Worm (Caenorhabditis elegans) whole organism, L2 larva: ENCODE measurements around the gene daam-1.
A peak's percentile ranks its signal among the peaks of the same experiment; 100 is the strongest.

ENCODE experiments used
- C34F6.9 ChIP-seq: fragments of 150-350 bp; optimal IDR thresholded peaks from 2 replicates; lab custom pipeline; 2014; ENCODE audit warnings: missing biosample characterization, missing genetic modification characterization
- F13H6.1 ChIP-seq: sonication (generic microtip); optimal IDR thresholded peaks from 2 replicates; lab custom pipeline; 2016; ENCODE audit warnings: missing genetic modification characterization, missing compliant biosample characterization
- R02D3.7 ChIP-seq: fragments of 150-350 bp; optimal IDR thresholded peaks from 2 replicates; lab custom pipeline; 2014; ENCODE audit warnings: missing biosample characterization, missing genetic modification characterization
- Y55F3AM.14 ChIP-seq: fragments of 200-800 bp; sonication (Bioruptor generic); optimal IDR thresholded peaks from 2 replicates; lab custom pipeline; 2018; ENCODE audit warnings: mild to moderate bottlenecking, missing genetic modification characterization, missing compliant biosample characterization
- ZK546.5 ChIP-seq: sonication (generic microtip); optimal IDR thresholded peaks from 2 replicates; lab custom pipeline; 2017; ENCODE audit warnings: missing biosample characterization, missing genetic modification characterization
- alr-1 ChIP-seq: fragments of 150-350 bp; optimal IDR thresholded peaks from 2 replicates; lab custom pipeline; 2014; ENCODE audit warnings: missing biosample characterization, missing genetic modification characterization
- aly-2 ChIP-seq: fragments of 150-350 bp; optimal IDR thresholded peaks from 2 replicates; lab custom pipeline; 2014; ENCODE audit warnings: missing biosample characterization, missing genetic modification characterization
- ama-1 ChIP-seq: fragments of 150-350 bp; optimal IDR thresholded peaks from 2 replicates; lab custom pipeline; 2018; ENCODE audit warnings: inconsistent platforms
- blmp-1 ChIP-seq: sonication (generic microtip); optimal IDR thresholded peaks from 2 replicates; lab custom pipeline; 2017; ENCODE audit warnings: missing genetic modification characterization, mild to moderate bottlenecking, missing compliant biosample characterization, antibody characterized with exemption, moderate library complexity; ENCODE audit not compliant: insufficient read depth
- ceh-16 ChIP-seq: fragments of 150-350 bp; optimal IDR thresholded peaks from 2 replicates; lab custom pipeline; 2014; ENCODE audit warnings: missing biosample characterization, missing genetic modification characterization
- ceh-82 ChIP-seq: fragments of 150-350 bp; optimal IDR thresholded peaks from 2 replicates; lab custom pipeline; 2014; ENCODE audit warnings: missing biosample characterization, missing genetic modification characterization
- crh-2 ChIP-seq: sonication (generic microtip); optimal IDR thresholded peaks from 2 replicates; lab custom pipeline; 2017; ENCODE audit warnings: missing biosample characterization, missing genetic modification characterization
- dmd-4 ChIP-seq: sonication (generic microtip); optimal IDR thresholded peaks from 2 replicates; lab custom pipeline; 2017; ENCODE audit warnings: missing biosample characterization, missing genetic modification characterization
- egl-27 ChIP-seq: sonication (generic microtip); optimal IDR thresholded peaks from 3 replicates; lab custom pipeline; 2017; ENCODE audit warnings: missing biosample characterization, missing genetic modification reagents, missing genetic modification characterization
- elt-1 ChIP-seq: fragments of 150-350 bp; optimal IDR thresholded peaks from 2 replicates; lab custom pipeline; 2014; ENCODE audit warnings: missing biosample characterization, missing genetic modification characterization
- elt-3 ChIP-seq: sonication (generic microtip); optimal IDR thresholded peaks from 2 replicates; lab custom pipeline; 2017; ENCODE audit warnings: missing biosample characterization, missing genetic modification characterization
- fos-1 ChIP-seq: fragments of 150-350 bp; optimal IDR thresholded peaks from 2 replicates; lab custom pipeline; 2014; ENCODE audit warnings: missing biosample characterization, missing genetic modification characterization
- gmeb-1 ChIP-seq: fragments of 150-350 bp; optimal IDR thresholded peaks from 2 replicates; lab custom pipeline; 2014; ENCODE audit warnings: missing biosample characterization, missing genetic modification characterization
- lin-11 ChIP-seq: fragments of 150-350 bp; sonication (generic microtip); optimal IDR thresholded peaks from 2 replicates; lab custom pipeline; 2014; ENCODE audit warnings: missing biosample characterization, missing genetic modification characterization, inconsistent platforms, mixed read lengths
- lin-13 ChIP-seq: fragments of 150-350 bp; optimal IDR thresholded peaks from 2 replicates; lab custom pipeline; 2014; ENCODE audit warnings: missing biosample characterization, missing genetic modification reagents, missing genetic modification characterization
- lin-39 ChIP-seq: fragments of 150-350 bp; optimal IDR thresholded peaks from 2 replicates; lab custom pipeline; 2014; ENCODE audit warnings: missing biosample characterization, missing genetic modification reagents, missing genetic modification characterization
- lsy-2 ChIP-seq, 2 experiments: fragments of 150-350 bp in 1 of 2; sonication (generic microtip) in 1 of 2; optimal IDR thresholded peaks; 2 replicates each; lab custom pipeline; 2014 to 2017; ENCODE audit warnings: missing biosample characterization in 2 of 2, missing genetic modification characterization in 2 of 2
- mab-5 ChIP-seq: fragments of 150-350 bp; optimal IDR thresholded peaks from 2 replicates; lab custom pipeline; 2014; ENCODE audit warnings: missing biosample characterization, missing genetic modification characterization
- mbf-1 ChIP-seq: sonication (generic microtip); optimal IDR thresholded peaks from 2 replicates; lab custom pipeline; 2017; ENCODE audit warnings: missing biosample characterization, missing genetic modification characterization
- mdl-1 ChIP-seq, 2 experiments: fragments of 150-350 bp in 1 of 2; sonication (generic microtip) in 1 of 2; optimal IDR thresholded peaks; 2 replicates each; lab custom pipeline; 2017; ENCODE audit warnings: missing biosample characterization in 2 of 2, missing genetic modification characterization in 2 of 2
- nhr-10 ChIP-seq: sonication (generic microtip); optimal IDR thresholded peaks from 2 replicates; lab custom pipeline; 2017; ENCODE audit warnings: missing biosample characterization, missing genetic modification characterization
- nhr-11 ChIP-seq: fragments of 150-350 bp; optimal IDR thresholded peaks from 2 replicates; lab custom pipeline; 2014; ENCODE audit warnings: missing biosample characterization, missing genetic modification characterization
- nhr-12 ChIP-seq: fragments of 150-350 bp; optimal IDR thresholded peaks from 2 replicates; lab custom pipeline; 2014; ENCODE audit warnings: missing biosample characterization, missing genetic modification characterization
- nhr-129 ChIP-seq: fragments of 150-350 bp; optimal IDR thresholded peaks from 2 replicates; lab custom pipeline; 2014; ENCODE audit warnings: missing biosample characterization, missing genetic modification characterization
- nhr-21 ChIP-seq: fragments of 150-350 bp; optimal IDR thresholded peaks from 2 replicates; lab custom pipeline; 2014; ENCODE audit warnings: missing biosample characterization, missing genetic modification characterization
- nhr-23 ChIP-seq: fragments of 150-350 bp; optimal IDR thresholded peaks from 2 replicates; lab custom pipeline; 2014; ENCODE audit warnings: missing biosample characterization, missing genetic modification reagents, missing genetic modification characterization
- nhr-237 ChIP-seq: fragments of 150-350 bp; optimal IDR thresholded peaks from 2 replicates; lab custom pipeline; 2014; ENCODE audit warnings: missing biosample characterization, missing genetic modification characterization
- nhr-25 ChIP-seq: fragments of 150-350 bp; sonication (generic microtip); optimal IDR thresholded peaks from 3 replicates; lab custom pipeline; 2014; ENCODE audit warnings: missing biosample characterization, missing genetic modification characterization
- nhr-6 ChIP-seq: fragments of 150-350 bp; optimal IDR thresholded peaks from 2 replicates; lab custom pipeline; 2014; ENCODE audit warnings: missing biosample characterization, missing genetic modification characterization
- nhr-77 ChIP-seq: fragments of 150-350 bp; optimal IDR thresholded peaks from 2 replicates; lab custom pipeline; 2014; ENCODE audit warnings: missing biosample characterization, missing genetic modification characterization
- peb-1 ChIP-seq: fragments of 150-350 bp; optimal IDR thresholded peaks from 2 replicates; lab custom pipeline; 2014; ENCODE audit warnings: missing biosample characterization, missing genetic modification characterization
- sem-4 ChIP-seq: fragments of 150-350 bp; optimal IDR thresholded peaks from 2 replicates; lab custom pipeline; 2014; ENCODE audit warnings: missing biosample characterization, missing genetic modification reagents, missing genetic modification characterization
- skn-1 ChIP-seq: sonication (generic microtip); optimal IDR thresholded peaks from 2 replicates; lab custom pipeline; 2017; ENCODE audit warnings: missing biosample characterization, missing genetic modification characterization
- sma-3 ChIP-seq: sonication (generic microtip); optimal IDR thresholded peaks from 2 replicates; lab custom pipeline; 2016; ENCODE audit warnings: missing genetic modification reagents, missing genetic modification characterization, missing compliant biosample characterization
- sma-9 ChIP-seq, 2 experiments: fragments of 150-350 bp in 1 of 2; sonication (generic microtip) in 1 of 2; optimal IDR thresholded peaks; 2 replicates each; lab custom pipeline; 2014 to 2016; ENCODE audit warnings: missing genetic modification characterization in 2 of 2, mild to moderate bottlenecking in 1 of 2, missing biosample characterization in 1 of 2, missing compliant biosample characterization in 1 of 2, missing genetic modification reagents in 1 of 2, moderate library complexity in 1 of 2
- snpc-4 ChIP-seq: fragments of 150-350 bp; optimal IDR thresholded peaks from 2 replicates; lab custom pipeline; 2014; ENCODE audit warnings: missing biosample characterization, missing genetic modification characterization
- unc-39 ChIP-seq: fragments of 150-350 bp; optimal IDR thresholded peaks from 2 replicates; lab custom pipeline; 2014; ENCODE audit warnings: missing biosample characterization, missing genetic modification characterization
- unc-55 ChIP-seq: fragments of 150-350 bp; sonication (generic microtip); optimal IDR thresholded peaks from 3 replicates; lab custom pipeline; 2014; ENCODE audit warnings: missing biosample characterization, missing genetic modification reagents, missing genetic modification characterization
- unc-62 ChIP-seq: fragments of 150-350 bp; optimal IDR thresholded peaks from 2 replicates; lab custom pipeline; 2014; ENCODE audit warnings: missing biosample characterization, missing genetic modification reagents, missing genetic modification characterization
- zag-1 ChIP-seq: fragments of 150-350 bp; optimal IDR thresholded peaks from 2 replicates; lab custom pipeline; 2014; ENCODE audit warnings: missing biosample characterization, missing genetic modification characterization
- ztf-1 ChIP-seq: fragments of 200-800 bp; sonication (Bioruptor generic); conservative IDR thresholded peaks from 2 replicates; pipeline ENCODE4 v1.3.6; 2022; ENCODE audit warnings: missing genetic modification characterization, missing compliant biosample characterization
- ztf-11 ChIP-seq: sonication (generic microtip); optimal IDR thresholded peaks from 2 replicates; lab custom pipeline; 2017; ENCODE audit warnings: missing biosample characterization, missing genetic modification characterization
- ztf-4 ChIP-seq: fragments of 150-350 bp; optimal IDR thresholded peaks from 2 replicates; lab custom pipeline; 2014; ENCODE audit warnings: missing biosample characterization, missing genetic modification characterization

daam-1 gene

ce11 chrV:116243-116642, 32.6 kb upstream of the daam-1 start:
- no peak for TF ChIP-seq nhr-10 (tag; lab: Kevin White, UChicago)
- no peak for TF ChIP-seq zag-1 (tag; lab: Kevin White, UChicago)
- TF ChIP-seq nhr-77 (tag; lab: Kevin White, UChicago), result no peak
- TF ChIP-seq mab-5 (tag; lab: Kevin White, UChicago), result no peak
- TF ChIP-seq mdl-1 (tag; optimal IDR thresholded peaks at IDR 0.05; lab: Kevin White, UChicago), result no peak
- no peak for TF ChIP-seq sem-4 (tag; lab: Kevin White, UChicago)
- TF ChIP-seq aly-2 (tag; lab: Kevin White, UChicago), result no peak
- no peak for TF ChIP-seq lin-11 (tag; lab: Kevin White, UChicago)
- no peak for TF ChIP-seq ceh-82 (tag; lab: Kevin White, UChicago)
- TF ChIP-seq C34F6.9 (tag; lab: Kevin White, UChicago), result no peak
- no peak for TF ChIP-seq nhr-237
- TF ChIP-seq ceh-16 (tag; lab: Kevin White, UChicago), result no peak
- TF ChIP-seq nhr-11 (tag; lab: Kevin White, UChicago), result no peak
- no peak for TF ChIP-seq gmeb-1 (tag; lab: Kevin White, UChicago)
- no peak for TF ChIP-seq snpc-4 (tag; lab: Kevin White, UChicago)
- no peak for TF ChIP-seq sma-3 (GFP tag; lab: Kevin White, UChicago)
- no peak for TF ChIP-seq blmp-1
- TF ChIP-seq sma-9 (GFP tag; optimal IDR thresholded peaks at IDR 0.05; lab: Kevin White, UChicago), result no peak
- no peak for TF ChIP-seq sma-9 (tag; optimal IDR thresholded peaks at IDR 0.05; lab: Kevin White, UChicago)
- no peak for TF ChIP-seq nhr-129 (tag; lab: Kevin White, UChicago)

- no peak for TF ChIP-seq egl-27
- TF ChIP-seq lin-39, result no peak
- TF ChIP-seq fos-1 (tag; lab: Kevin White, UChicago), result peak; percentile 51
- no peak for TF ChIP-seq F13H6.1 (tag; lab: Kevin White, UChicago)
- no peak for TF ChIP-seq peb-1
- TF ChIP-seq nhr-77 (tag; lab: Kevin White, UChicago), result no peak
- TF ChIP-seq mab-5 (tag; lab: Kevin White, UChicago), result no peak
- no peak for TF ChIP-seq ztf-11
- TF ChIP-seq snpc-4 (tag; lab: Kevin White, UChicago), result peak; percentile 57
- TF ChIP-seq nhr-129 (tag; lab: Kevin White, UChicago), result peak; percentile 70
- peak; percentile 74 for TF ChIP-seq crh-2 (tag; lab: Kevin White, UChicago)
- TF ChIP-seq unc-55 (GFP tag; lab: Kevin White, UChicago), result peak; percentile 92
- no peak for TF ChIP-seq ZK546.5
- TF ChIP-seq lsy-2 (tag; optimal IDR thresholded peaks at IDR 0.05; lab: Kevin White, UChicago), result peak in 1 of 2 experiments; percentile 84
- TF ChIP-seq elt-3, result no peak
- TF ChIP-seq nhr-11 (tag; lab: Kevin White, UChicago), result no peak
- no peak for TF ChIP-seq skn-1 (tag; lab: Kevin White, UChicago)
- TF ChIP-seq nhr-10 (tag; lab: Kevin White, UChicago), result no peak
- TF ChIP-seq nhr-237, result no peak
- TF ChIP-seq lin-11 (tag; lab: Kevin White, UChicago), result peak; percentile 90
- peak; percentile 0 for TF ChIP-seq ama-1 (lab: Kevin White, UChicago)
- TF ChIP-seq unc-39 (tag; lab: Kevin White, UChicago), result no peak
- no peak for TF ChIP-seq nhr-12 (tag; lab: Kevin White, UChicago)
- TF ChIP-seq sma-3 (GFP tag; lab: Kevin White, UChicago), result peak; percentile 78
- TF ChIP-seq dmd-4 (tag; lab: Kevin White, UChicago), result no peak
- no peak for TF ChIP-seq unc-62 (GFP tag; lab: Kevin White, UChicago)
- TF ChIP-seq nhr-23 (tag; lab: Kevin White, UChicago), result no peak
- TF ChIP-seq ceh-16 (tag; lab: Kevin White, UChicago), result no peak
- TF ChIP-seq sma-9 (GFP tag; optimal IDR thresholded peaks at IDR 0.05; lab: Kevin White, UChicago), result no peak
- no peak for TF ChIP-seq sma-9 (tag; optimal IDR thresholded peaks at IDR 0.05; lab: Kevin White, UChicago)
- TF ChIP-seq lin-13 (GFP tag; lab: Kevin White, UChicago), result peak; percentile 83
- no peak for TF ChIP-seq blmp-1
- peak; percentile 67 for TF ChIP-seq C34F6.9 (tag; lab: Kevin White, UChicago)
- no peak for TF ChIP-seq zag-1 (tag; lab: Kevin White, UChicago)
- peak; percentile 33 for TF ChIP-seq ztf-4 (tag; lab: Kevin White, UChicago)
- TF ChIP-seq ceh-82 (tag; lab: Kevin White, UChicago), result no peak
- peak; percentile 67 for TF ChIP-seq nhr-25 (tag; lab: Kevin White, UChicago)
- no peak for TF ChIP-seq elt-1
- TF ChIP-seq gmeb-1 (tag; lab: Kevin White, UChicago), result peak; percentile 79
- TF ChIP-seq mbf-1, result no peak
- no peak for TF ChIP-seq Y55F3AM.14
- TF ChIP-seq ztf-1 (GFP tag; lab: Robert Waterston, UW), result no peak
- TF ChIP-seq R02D3.7 (tag; lab: Kevin White, UChicago), result peak; percentile 66
- no peak for TF ChIP-seq nhr-6 (tag; lab: Kevin White, UChicago)
- peak; percentile 42 for TF ChIP-seq sem-4 (tag; lab: Kevin White, UChicago)
- TF ChIP-seq alr-1 (tag; lab: Kevin White, UChicago), result no peak
- no peak for TF ChIP-seq aly-2 (tag; lab: Kevin White, UChicago)
- no peak for TF ChIP-seq mdl-1 (tag; optimal IDR thresholded peaks at IDR 0.05; lab: Kevin White, UChicago)
- TF ChIP-seq nhr-21 (tag; lab: Kevin White, UChicago), result peak; percentile 61
- TF ChIP-seq, all 48 proteins: peak for 17
Measured at ce11 chrV:104474-104873, 20.8 kb upstream of the daam-1 start, which contains the start of gene picd-1. picd-1 (plus strand) TSS chrV:104825.
